Fruit fly (Drosophila melanogaster): ENCODE measurements around the gene sl.

DNA sequence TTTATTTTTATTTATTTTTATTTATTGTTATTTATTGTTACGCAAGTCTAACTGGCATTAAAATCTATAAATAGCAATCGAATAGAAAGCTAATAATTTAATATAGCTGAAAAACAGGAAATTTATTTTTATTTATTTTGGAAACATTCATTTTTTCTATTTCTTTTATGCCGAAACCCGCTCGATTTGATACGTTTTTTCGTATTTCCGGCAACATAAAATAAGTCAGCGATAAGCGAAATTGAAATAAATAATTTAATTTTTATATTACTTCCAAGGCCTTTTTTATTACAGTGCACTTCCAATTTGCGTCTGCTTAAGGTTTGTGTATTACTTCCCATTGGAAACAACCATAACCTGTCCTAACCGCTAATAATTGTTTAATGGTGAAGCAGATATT is 21.8 kb downstream of the sl start:
- TF ChIP-seq ttk (optimal IDR thresholded peaks at IDR 0.05) (no peak), psq (optimal IDR thresholded peaks at IDR 0.05) (no peak), insv (optimal IDR thresholded peaks at IDR 0.05) (no peak), Sin3A (optimal IDR thresholded peaks at IDR 0.05) (no peak), Myc (optimal IDR thresholded peaks at IDR 0.05) (no peak), h (optimal IDR thresholded peaks at IDR 0.05) (no peak)

Data from Kc167 (cell line).